Worm (Caenorhabditis elegans) whole organism, L4/young adult: ENCODE measurements around the gene W03F9.1.

Experiments
- W03F9.2 ChIP-seq: fragments of 150-350 bp; optimal IDR thresholded peaks from 2 replicates; lab custom pipeline; 2014; ENCODE audit warnings: missing biosample characterization, missing genetic modification characterization
- dao-5 ChIP-seq: sonication (generic microtip); optimal IDR thresholded peaks from 2 replicates; lab custom pipeline; 2016; ENCODE audit warnings: missing genotype, missing genetic modification characterization, moderate library complexity, missing compliant biosample characterization
- him-1 ChIP-seq: sonication (generic microtip); optimal IDR thresholded peaks from 2 replicates; lab custom pipeline; 2016; ENCODE audit warnings: missing genotype, missing genetic modification reagents, missing genetic modification characterization, missing compliant biosample characterization

- TF ChIP-seq him-1: no peak
- no peak for TF ChIP-seq W03F9.2 (tag; lab: Kevin White, UChicago)
- TF ChIP-seq dao-5 (tag; lab: Kevin White, UChicago): no peak
Observed at ce11 chrV:122249-122648, 4.3 kb downstream of the W03F9.1 start.
